Fruit fly (Drosophila melanogaster) ovary, adult (tissue): Measurements from ENCODE around the gene Ir10a.

Experiments
- CG17801 ChIP-seq: fragments of 200-800 bp; optimal IDR thresholded peaks from 2 replicates; lab custom pipeline; 2019; ENCODE audit warnings: missing biosample characterization, mild to moderate bottlenecking, missing genetic modification characterization, moderate library complexity; ENCODE audit not compliant: partially characterized antibody

The Ir10a gene

DNA sequence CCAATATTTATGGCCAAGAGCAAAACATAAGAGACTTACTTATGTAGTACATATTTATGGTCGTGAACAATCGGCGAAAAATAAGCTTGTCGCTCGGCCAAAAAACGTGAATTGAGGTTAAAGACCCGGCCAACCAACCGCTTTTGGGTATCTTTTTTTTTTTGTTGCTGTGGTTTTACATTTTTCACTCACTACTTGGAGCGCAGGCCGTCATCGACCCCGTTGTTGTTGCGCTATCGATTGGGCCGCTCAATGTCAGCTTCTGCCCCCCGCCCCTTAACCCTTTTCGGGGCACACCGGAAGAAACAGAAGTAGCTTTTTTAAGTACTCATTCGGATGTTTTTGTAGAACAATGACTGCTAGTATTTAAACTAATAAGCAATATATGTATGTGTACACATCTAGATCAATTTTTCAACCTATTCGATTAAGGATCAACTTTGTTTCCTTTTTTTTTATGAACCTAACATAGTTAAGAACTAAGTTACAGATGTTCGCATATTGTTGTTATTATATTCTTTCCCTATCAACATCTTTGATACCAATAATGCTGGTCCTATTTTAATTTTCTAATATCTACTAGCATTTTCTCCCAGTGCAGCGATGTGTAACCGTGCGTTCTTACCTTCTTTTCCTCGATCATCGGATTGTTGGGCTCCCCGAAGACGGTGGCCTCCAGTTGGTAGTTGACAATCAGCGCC is 27.2 kb upstream of the Ir10a start:
- peak; percentile 32 for TF ChIP-seq CG17801 (GFP tag; lab: Kevin White, UChicago)

DNA sequence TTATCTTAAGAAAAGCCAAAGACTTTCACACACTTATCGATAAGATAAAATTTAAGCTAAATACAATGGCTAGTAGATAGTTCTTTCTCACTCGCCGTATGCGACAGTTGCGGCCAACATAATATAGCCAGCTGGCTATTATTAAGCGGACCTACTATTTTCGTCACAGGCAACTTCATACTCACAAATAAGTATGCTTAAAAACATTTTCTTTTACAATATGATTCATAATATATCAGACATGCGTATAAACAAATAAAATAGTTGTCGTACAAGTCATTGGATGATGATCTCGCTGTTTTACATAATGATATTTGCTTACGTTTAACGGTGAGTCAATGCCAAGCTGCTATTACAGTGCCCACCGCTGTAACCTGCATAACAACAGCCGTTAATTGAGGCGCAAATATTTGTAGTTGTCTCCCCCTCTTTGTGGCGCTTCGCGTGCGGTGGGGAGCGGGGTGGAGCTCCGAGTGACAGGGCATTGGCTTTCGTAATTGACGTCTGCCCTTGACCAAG is 15.3 kb upstream of the Ir10a start:
- peak; percentile 85 for TF ChIP-seq CG17801 (GFP tag; lab: Kevin White, UChicago)

DNA sequence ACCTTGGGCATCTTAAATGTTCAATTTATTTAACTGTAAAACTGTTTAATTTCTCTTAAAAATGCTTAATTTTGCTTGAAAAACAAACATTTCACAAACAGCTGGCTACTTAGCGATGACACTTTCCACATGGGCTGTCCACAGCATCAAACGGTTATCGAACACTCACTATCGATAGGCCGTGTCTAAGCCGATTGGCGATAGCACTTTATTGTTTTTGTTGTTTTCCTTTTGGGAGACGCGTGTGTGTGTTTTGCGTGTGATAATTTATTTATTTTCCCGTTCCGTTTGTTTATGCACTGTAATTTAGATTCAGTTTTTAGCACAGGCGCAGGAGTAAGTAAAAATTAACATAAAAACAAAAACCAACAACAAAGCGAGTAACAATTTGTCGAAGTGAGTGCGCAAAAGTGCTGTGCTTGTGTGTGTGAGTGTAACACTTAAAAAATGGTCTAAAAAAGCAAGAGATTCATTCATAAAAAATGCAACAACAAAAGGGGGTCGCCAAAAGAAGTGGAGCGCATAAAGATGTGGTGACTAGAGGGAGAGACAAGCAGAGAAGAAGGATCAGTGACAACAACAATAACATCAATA is 14.3 kb upstream of the Ir10a start, which contains the start of gene Gapvd1:
TSS of gene Gapvd1 (plus strand) at position 211 of the 594 bp plus-strand sequence.
- TF ChIP-seq CG17801 (GFP tag; lab: Kevin White, UChicago): peak; percentile 45

dm6 chrX:11322659-11323058 is 11.7 kb upstream of the Ir10a start:
- TF ChIP-seq CG17801 (GFP tag; lab: Kevin White, UChicago): no peak

- TF ChIP-seq CG17801 (GFP tag; lab: Kevin White, UChicago): no peak
These were observed 11.2 kb upstream of the Ir10a start, which contains the start of gene sisA for dm6 chrX:11322257-11322656. TSS of gene sisA (minus strand) at chrX:11322357.

DNA sequence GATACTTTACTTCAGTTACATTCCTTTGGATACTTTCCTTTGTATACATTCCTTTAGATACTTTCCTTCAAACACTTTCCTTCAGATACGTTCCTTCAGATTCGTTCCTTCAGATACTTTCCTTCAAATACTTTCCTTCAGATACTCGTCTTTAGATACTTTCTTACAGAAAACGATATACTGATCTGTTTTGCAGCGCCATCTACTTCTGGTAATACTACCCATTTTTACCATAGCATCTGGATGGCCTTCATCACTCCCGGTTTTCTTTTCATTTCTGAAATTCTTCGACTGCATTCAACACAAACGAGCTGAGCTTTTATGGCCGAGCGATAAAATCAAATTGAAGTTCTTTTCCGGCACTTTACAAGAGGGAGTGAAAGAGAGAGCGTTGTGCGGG is 8.9 kb upstream of the Ir10a start:
- no peak for TF ChIP-seq CG17801 (GFP tag; lab: Kevin White, UChicago)

dm6 chrX:11302683-11303082 is 8.3 kb downstream of the Ir10a start, which contains the start of gene CG44422:
TSS of gene CG44422 (minus strand) at chrX:11302783.
- TF ChIP-seq CG17801 (GFP tag; lab: Kevin White, UChicago): no peak

DNA sequence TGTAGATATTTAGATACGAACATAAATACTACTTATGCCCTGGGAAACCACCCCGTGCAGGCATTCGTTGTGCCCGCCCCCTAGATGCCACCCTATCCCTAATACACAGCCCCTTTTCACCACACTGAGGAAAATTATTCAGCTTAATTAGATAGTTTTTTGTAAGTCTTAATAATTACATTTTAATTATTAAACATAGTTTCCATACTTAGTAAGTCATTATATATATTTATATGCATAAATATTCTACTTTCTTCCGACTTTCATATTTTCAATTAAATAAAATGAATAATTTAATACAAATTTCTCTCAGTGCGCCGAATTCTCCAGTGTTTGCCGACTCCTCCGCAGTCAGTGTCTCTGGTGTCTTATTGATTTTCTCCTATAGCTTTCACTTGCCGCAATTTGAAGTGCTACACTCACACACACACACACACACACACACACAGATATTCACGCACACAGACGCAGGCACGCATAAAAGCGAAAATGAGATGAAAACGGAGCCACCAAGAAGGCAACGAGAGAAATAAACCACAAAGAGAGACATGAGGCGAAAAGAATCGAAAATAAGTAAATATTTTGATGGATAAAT is 15.5 kb downstream of the Ir10a start:
- no peak for TF ChIP-seq CG17801 (GFP tag; lab: Kevin White, UChicago)

DNA sequence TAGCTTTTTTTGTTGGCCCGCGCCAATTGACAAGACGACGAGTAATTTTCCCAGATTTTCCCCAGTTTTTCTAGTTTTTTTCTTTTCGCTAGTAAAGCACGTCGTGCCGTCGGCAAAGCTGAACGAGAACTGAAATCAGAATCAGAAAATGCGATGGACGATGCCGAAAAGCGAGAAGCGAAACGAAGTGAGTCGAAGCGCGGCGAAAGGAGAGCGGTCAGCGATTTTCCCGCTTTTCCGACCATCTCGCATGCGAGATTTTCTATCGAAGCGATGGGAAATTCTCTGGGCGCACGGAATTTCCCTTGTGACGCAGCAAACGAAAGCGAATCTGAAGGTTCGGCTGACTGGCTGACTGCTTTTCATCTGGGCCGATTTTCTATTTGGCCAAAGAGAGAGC is 17.4 kb downstream of the Ir10a start:
- TF ChIP-seq CG17801 (GFP tag; lab: Kevin White, UChicago): no peak

dm6 chrX:11284993-11285392 is 26.0 kb downstream of the Ir10a start:
- no peak for TF ChIP-seq CG17801 (GFP tag; lab: Kevin White, UChicago)

DNA sequence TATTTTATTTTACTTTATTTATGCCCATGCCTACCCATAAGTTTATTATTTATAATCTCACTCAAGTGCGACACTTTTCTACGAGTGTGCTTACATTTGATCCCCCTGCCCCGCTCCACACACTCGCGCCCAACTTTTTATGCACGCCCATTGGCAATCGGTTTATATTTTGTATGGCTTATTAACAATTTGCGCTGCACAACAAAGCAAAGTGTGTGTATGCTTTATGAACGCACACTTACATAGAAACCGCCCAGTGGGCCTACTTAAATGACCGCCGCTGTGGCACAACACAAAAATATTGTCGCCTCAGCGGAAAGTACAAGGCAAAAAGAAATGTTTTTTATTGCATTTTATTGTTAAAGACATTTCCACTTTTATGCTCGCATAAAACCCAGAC is 27.4 kb downstream of the Ir10a start:
- no peak for TF ChIP-seq CG17801 (GFP tag; lab: Kevin White, UChicago)
